Fruit fly (Drosophila melanogaster) whole organism, pupa: Measurements from ENCODE around the gene CtBP.

Experiments used
- CG10348 ChIP-seq: fragments of 200-800 bp; sonication (Bioruptor generic); IDR thresholded peaks from 2 replicates; pipeline ENCODE4 v1.3.6; 2022; ENCODE audit warnings: missing biosample characterization, missing genetic modification characterization
- CG12605 ChIP-seq: fragments of 200-800 bp; sonication (Bioruptor generic); IDR thresholded peaks from 2 replicates; pipeline ENCODE4 v1.3.6; 2022; ENCODE audit warnings: missing biosample characterization, missing genetic modification characterization
- CG13204 ChIP-seq: fragments of 200-800 bp; sonication (Bioruptor generic); optimal IDR thresholded peaks from 2 replicates; lab custom pipeline; 2018; ENCODE audit warnings: missing biosample characterization, mild to moderate bottlenecking, missing genetic modification characterization, moderate library complexity
- CG14655 ChIP-seq: fragments of 200-800 bp; sonication (Bioruptor generic); optimal IDR thresholded peaks from 3 replicates; lab custom pipeline; 2017; ENCODE audit warnings: mild to moderate bottlenecking, missing biosample characterization, missing genetic modification reagents, missing genetic modification characterization
- CG15710 ChIP-seq: fragments of 200-800 bp; sonication (Bioruptor generic); optimal IDR thresholded peaks from 2 replicates; lab custom pipeline; 2018; ENCODE audit warnings: missing biosample characterization, mild to moderate bottlenecking, missing genetic modification characterization, moderate library complexity
- CG17806 ChIP-seq: fragments of 200-800 bp; sonication (Bioruptor generic); optimal IDR thresholded peaks from 2 replicates; lab custom pipeline; 2018; ENCODE audit warnings: missing biosample characterization, mild to moderate bottlenecking, missing genetic modification characterization, moderate library complexity
- CG32121 ChIP-seq: fragments of 200-800 bp; sonication (Bioruptor generic); IDR thresholded peaks from 2 replicates; pipeline ENCODE4 v1.3.6; 2022; ENCODE audit warnings: missing biosample characterization, missing genetic modification characterization
- CG34367 ChIP-seq: fragments of 200-800 bp; sonication (Bioruptor generic); optimal IDR thresholded peaks from 2 replicates; lab custom pipeline; 2018; ENCODE audit warnings: missing biosample characterization, mild to moderate bottlenecking, missing genetic modification characterization
- CG4496 ChIP-seq: fragments of 200-800 bp; sonication (Bioruptor generic); IDR thresholded peaks from 3 replicates; pipeline ENCODE4 v1.3.6; 2022; ENCODE audit warnings: missing biosample characterization, missing genetic modification characterization
- CG8159 ChIP-seq: fragments of 200-800 bp; sonication (Bioruptor generic); optimal IDR thresholded peaks from 3 replicates; lab custom pipeline; 2018; ENCODE audit warnings: missing biosample characterization, mild to moderate bottlenecking, missing genetic modification characterization, moderate library complexity
- CG8301 ChIP-seq: fragments of 200-800 bp; sonication (Bioruptor generic); optimal IDR thresholded peaks from 2 replicates; lab custom pipeline; 2018; ENCODE audit warnings: missing biosample characterization, mild to moderate bottlenecking, missing genetic modification characterization
- CG9948 ChIP-seq: fragments of 200-800 bp; sonication (Bioruptor generic); optimal IDR thresholded peaks from 2 replicates; lab custom pipeline; 2018; ENCODE audit warnings: missing biosample characterization, mild to moderate bottlenecking, missing genetic modification characterization, moderate library complexity
- D1 ChIP-seq: fragments of 200-800 bp; sonication (Bioruptor generic); optimal IDR thresholded peaks from 2 replicates; lab custom pipeline; 2018; ENCODE audit warnings: missing biosample characterization, mild to moderate bottlenecking, missing genetic modification characterization, moderate library complexity
- EcR ChIP-seq: fragments of 200-800 bp; sonication (Bioruptor generic); optimal IDR thresholded peaks from 3 replicates; lab custom pipeline; 2019; ENCODE audit warnings: missing biosample characterization, missing genetic modification characterization, mild to moderate bottlenecking, moderate library complexity, missing genetic modification reagents
- Ets98B ChIP-seq: fragments of 200-800 bp; sonication (Bioruptor generic); IDR thresholded peaks from 2 replicates; pipeline ENCODE4 v1.3.6; 2022; ENCODE audit warnings: missing biosample characterization, missing genetic modification characterization
- Pif1B ChIP-seq: fragments of 200-800 bp; sonication (Bioruptor generic); optimal IDR thresholded peaks from 3 replicates; lab custom pipeline; 2016; ENCODE audit warnings: missing biosample characterization, missing genetic modification characterization
- Snoo ChIP-seq: fragments of 200-800 bp; sonication (Bioruptor generic); optimal IDR thresholded peaks from 3 replicates; lab custom pipeline; 2017; ENCODE audit warnings: missing biosample characterization, mild to moderate bottlenecking, missing genetic modification characterization, inconsistent platforms
- fd96Ca ChIP-seq: fragments of 200-800 bp; sonication (Bioruptor generic); IDR thresholded peaks from 3 replicates; pipeline ENCODE4 v1.3.6; 2022; ENCODE audit warnings: missing biosample characterization, missing genetic modification characterization
- gl ChIP-seq: fragments of 200-800 bp; sonication (Bioruptor generic); optimal IDR thresholded peaks from 2 replicates; lab custom pipeline; 2018; ENCODE audit warnings: missing biosample characterization, mild to moderate bottlenecking, missing genetic modification characterization
- rn ChIP-seq: fragments of 200-800 bp; sonication (Bioruptor generic); IDR thresholded peaks from 2 replicates; pipeline ENCODE4 v1.3.6; 2022; ENCODE audit warnings: missing biosample characterization, missing genetic modification characterization

The CtBP gene

dm6 chr3R:12982982-12983633, 28.3 kb upstream of the CtBP start:
- TF ChIP-seq CG4496 (no peak; the same call in 2 of the 3 replicates), CG12605 (GFP tag; lab: Robert Waterston, UW) (peak; percentile 49; the same call in 1 of the 2 replicates)
- TF ChIP-seq, all 21 proteins: peak for 1

- peak; percentile 6 for TF ChIP-seq Snoo
- TF ChIP-seq CG15710, result peak; percentile 34
- no peak for TF ChIP-seq CG8301 (tag; lab: Kevin White, UChicago)
- peak; percentile 38 for TF ChIP-seq CG9948 (tag; lab: Kevin White, UChicago)
- peak; percentile 27; the same call in 1 of the 2 replicates for TF ChIP-seq CG32121 (GFP tag; lab: Robert Waterston, UW)
- TF ChIP-seq CG4496, result no peak
- TF ChIP-seq fd96Ca (GFP tag; lab: Robert Waterston, UW), result no peak
- TF ChIP-seq CG34367 (tag; lab: Kevin White, UChicago), result no peak
- peak; percentile 27 for TF ChIP-seq CG17806 (tag; lab: Kevin White, UChicago)
- TF ChIP-seq, all 21 proteins: peak for 5
Observed at dm6 chr3R:12985828-12986530, 25.5 kb upstream of the CtBP start, which contains the start of gene CG31342. TSS of gene CG31342 (plus strand) at chr3R:12986041.

dm6 chr3R:12988411-12988810, 23.0 kb upstream of the CtBP start, which contains the start of gene CG14383:
TSS of gene CG14383 (minus strand) at chr3R:12988511.
- TF ChIP-seq CG34367 (tag; lab: Kevin White, UChicago) (no peak), D1 (tag; lab: Kevin White, UChicago) (no peak), EcR (GFP tag; lab: Kevin White, UChicago) (no peak), CG12605 (GFP tag; lab: Robert Waterston, UW) (no peak), CG10348 (no peak), CG9948 (tag; lab: Kevin White, UChicago) (no peak), rn (GFP tag; lab: Robert Waterston, UW) (no peak), CG13204 (no peak), CG32121 (GFP tag; lab: Robert Waterston, UW) (no peak), Pif1B (GFP tag; lab: Kevin White, UChicago) (no peak), CG4496 (no peak)

dm6 chr3R:12993018-12993417, 18.4 kb upstream of the CtBP start, which contains the start of gene yellow-f:
TSS of gene yellow-f (minus strand) at chr3R:12993201.
- TF ChIP-seq CG34367 (tag; lab: Kevin White, UChicago) (no peak), EcR (GFP tag; lab: Kevin White, UChicago) (peak; percentile 92)

dm6 chr3R:12995047-12995446, 16.4 kb upstream of the CtBP start, which contains the start of gene yellow-f2:
TSS of gene yellow-f2 (minus strand) at chr3R:12995147.
- TF ChIP-seq CG9948 (tag; lab: Kevin White, UChicago) (no peak), EcR (GFP tag; lab: Kevin White, UChicago) (no peak), Pif1B (GFP tag; lab: Kevin White, UChicago) (no peak), fd96Ca (GFP tag; lab: Robert Waterston, UW) (no peak), CG34367 (tag; lab: Kevin White, UChicago) (no peak), CG8301 (tag; lab: Kevin White, UChicago) (no peak), CG32121 (GFP tag; lab: Robert Waterston, UW) (no peak), CG17806 (tag; lab: Kevin White, UChicago) (no peak), CG10348 (no peak), Snoo (no peak)

DNA sequence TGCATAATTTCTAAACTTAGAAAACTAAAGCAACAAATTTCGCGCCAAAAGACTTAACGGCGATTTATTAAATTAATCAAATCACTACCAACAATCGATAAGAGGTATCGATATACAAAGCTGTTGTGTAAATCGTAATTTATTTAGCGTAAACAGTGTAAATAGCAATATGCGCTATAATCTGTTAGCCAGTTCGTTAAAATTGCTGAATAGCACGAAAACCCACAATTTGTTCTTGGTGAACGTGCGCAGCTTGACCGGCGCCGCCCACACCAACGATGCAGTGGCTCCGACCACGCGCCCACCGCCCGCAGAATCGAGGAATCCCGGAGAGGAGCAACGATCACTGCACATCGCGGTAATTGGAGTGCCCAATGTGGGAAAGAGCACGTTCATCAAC, 15.9 kb upstream of the CtBP start, which contains the start of gene CG7488:
Gene CG7488 (plus strand): TSS at position 99 of the 400 bp plus-strand sequence.
- TF ChIP-seq Snoo, result no peak
- no peak for TF ChIP-seq CG32121 (GFP tag; lab: Robert Waterston, UW)
- TF ChIP-seq CG13204, result no peak
- no peak for TF ChIP-seq fd96Ca (GFP tag; lab: Robert Waterston, UW)
- TF ChIP-seq CG15710, result no peak
- TF ChIP-seq CG14655, result no peak
- no peak for TF ChIP-seq gl (tag; lab: Kevin White, UChicago)
- TF ChIP-seq Ets98B, result no peak
- no peak for TF ChIP-seq CG8159 (tag; lab: Kevin White, UChicago)
- no peak for TF ChIP-seq rn (GFP tag; lab: Robert Waterston, UW)
- TF ChIP-seq CG34367 (tag; lab: Kevin White, UChicago), result no peak
- no peak for TF ChIP-seq D1 (tag; lab: Kevin White, UChicago)
- TF ChIP-seq, all 21 proteins: peak for 0
